Worm (Caenorhabditis elegans) whole organism, midembryonic: ENCODE data around the gene T28D6.5.

Experiments used
- T22C8.4 ChIP-seq: fragments of 200-800 bp; sonication (Bioruptor generic); IDR thresholded peaks from 2 replicates; pipeline ENCODE4 v1.3.6; 2022; ENCODE audit warnings: missing genetic modification characterization, missing compliant biosample characterization
- cog-1 ChIP-seq: sonication (generic microtip); optimal IDR thresholded peaks from 2 replicates; lab custom pipeline; 2016; ENCODE audit warnings: missing genetic modification characterization, missing compliant biosample characterization
- flt-1 ChIP-seq: fragments of 200-800 bp; sonication (Bioruptor generic); IDR thresholded peaks from 2 replicates; pipeline ENCODE4 v1.3.6; 2022; ENCODE audit warnings: missing genetic modification characterization, missing compliant biosample characterization
- klf-2 ChIP-seq: fragments of 200-800 bp; sonication (Bioruptor generic); conservative IDR thresholded peaks from 2 replicates; pipeline ENCODE4 v1.3.6; 2022; ENCODE audit warnings: missing genetic modification reagents, missing genetic modification characterization, missing compliant biosample characterization
- med-1 ChIP-seq: sonication (generic microtip); optimal IDR thresholded peaks from 2 replicates; lab custom pipeline; 2017; ENCODE audit warnings: missing genetic modification characterization, mild to moderate bottlenecking, missing compliant biosample characterization, antibody characterized with exemption, missing genetic modification reagents; ENCODE audit not compliant: insufficient read depth
- ref-1 ChIP-seq: fragments of 200-800 bp; sonication (Bioruptor generic); conservative IDR thresholded peaks from 2 replicates; pipeline ENCODE4 v1.3.6; 2022; ENCODE audit warnings: missing genetic modification reagents, missing genetic modification characterization, missing compliant biosample characterization
- tab-1 ChIP-seq: fragments of 200-800 bp; sonication (Bioruptor generic); IDR thresholded peaks from 2 replicates; pipeline ENCODE4 v1.3.6; 2022; ENCODE audit warnings: missing genetic modification characterization, missing compliant biosample characterization
- ztf-23 ChIP-seq: fragments of 200-800 bp; sonication (Bioruptor generic); IDR thresholded peaks from 2 replicates; pipeline ENCODE4 v1.3.6; 2022; ENCODE audit warnings: missing genetic modification reagents, missing genetic modification characterization, missing compliant biosample characterization
- ztf-29 ChIP-seq: fragments of 200-800 bp; sonication (Bioruptor generic); IDR thresholded peaks from 2 replicates; pipeline ENCODE4 v1.3.6; 2022; ENCODE audit warnings: missing genetic modification reagents, missing genetic modification characterization, missing compliant biosample characterization

T28D6.5 gene

DNA sequence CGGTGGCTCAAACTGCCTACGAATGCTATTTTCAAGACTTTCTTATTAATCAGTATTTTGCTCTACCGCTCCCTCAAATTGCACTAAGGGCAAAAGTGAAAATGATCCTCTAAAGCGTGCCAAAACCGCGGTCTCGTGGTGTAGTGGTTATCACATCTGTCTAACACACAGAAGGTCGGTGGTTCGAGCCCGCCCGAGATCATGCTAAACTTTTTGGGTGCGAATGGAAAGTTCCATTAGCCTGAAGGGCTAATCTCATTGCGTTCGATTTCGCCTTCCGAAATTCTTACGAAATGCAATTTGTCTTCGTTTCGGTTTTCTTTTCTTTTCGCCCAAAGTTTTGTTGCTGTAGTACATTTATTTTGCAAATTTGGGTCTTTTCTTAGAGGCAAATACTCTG lies 20.0 kb downstream of the T28D6.5 start:
- TF ChIP-seq ztf-29 (GFP tag; lab: Robert Waterston, UW), result no peak
- TF ChIP-seq ztf-23 (GFP tag; lab: Robert Waterston, UW), result peak; percentile 58; the same call in 1 of the 2 replicates
- TF ChIP-seq klf-2, result 0 out of 2 replicates have a peak, but pooled peaks have one; percentile 16
- peak; percentile 51; the same call in 1 of the 2 replicates for TF ChIP-seq tab-1 (GFP tag; lab: Robert Waterston, UW)

- TF ChIP-seq med-1 (GFP tag; lab: Kevin White, UChicago), result no peak
- TF ChIP-seq flt-1 (GFP tag; lab: Robert Waterston, UW), result no peak
- TF ChIP-seq ref-1 (GFP tag; lab: Robert Waterston, UW), result no peak
- TF ChIP-seq klf-2, result no peak
- TF ChIP-seq cog-1 (tag; lab: Kevin White, UChicago), result no peak
- no peak for TF ChIP-seq ztf-23 (GFP tag; lab: Robert Waterston, UW)
- no peak for TF ChIP-seq tab-1 (GFP tag; lab: Robert Waterston, UW)
- no peak for TF ChIP-seq ztf-29 (GFP tag; lab: Robert Waterston, UW)
- TF ChIP-seq T22C8.4 (GFP tag; lab: Robert Waterston, UW), result no peak
These were observed 22.4 kb downstream of the T28D6.5 start for ce11 chrIII:11355758-11356323.

ce11 chrIII:11357418-11357817 lies 23.9 kb downstream of the T28D6.5 start:
- TF ChIP-seq flt-1 (GFP tag; lab: Robert Waterston, UW) (no peak), klf-2 (no peak), ztf-23 (GFP tag; lab: Robert Waterston, UW) (no peak), cog-1 (tag; lab: Kevin White, UChicago) (no peak), tab-1 (GFP tag; lab: Robert Waterston, UW) (no peak), ref-1 (GFP tag; lab: Robert Waterston, UW) (no peak), med-1 (GFP tag; lab: Kevin White, UChicago) (no peak), T22C8.4 (GFP tag; lab: Robert Waterston, UW) (no peak), ztf-29 (GFP tag; lab: Robert Waterston, UW) (no peak)

ce11 chrIII:11358273-11358672 lies 24.8 kb downstream of the T28D6.5 start:
- no peak for TF ChIP-seq tab-1 (GFP tag; lab: Robert Waterston, UW)
- TF ChIP-seq T22C8.4 (GFP tag; lab: Robert Waterston, UW), result no peak
- TF ChIP-seq klf-2, result no peak
- TF ChIP-seq med-1 (GFP tag; lab: Kevin White, UChicago), result no peak
- no peak for TF ChIP-seq ztf-29 (GFP tag; lab: Robert Waterston, UW)
- TF ChIP-seq ztf-23 (GFP tag; lab: Robert Waterston, UW), result no peak
- no peak for TF ChIP-seq cog-1 (tag; lab: Kevin White, UChicago)
- TF ChIP-seq flt-1 (GFP tag; lab: Robert Waterston, UW), result no peak
- no peak for TF ChIP-seq ref-1 (GFP tag; lab: Robert Waterston, UW)

DNA sequence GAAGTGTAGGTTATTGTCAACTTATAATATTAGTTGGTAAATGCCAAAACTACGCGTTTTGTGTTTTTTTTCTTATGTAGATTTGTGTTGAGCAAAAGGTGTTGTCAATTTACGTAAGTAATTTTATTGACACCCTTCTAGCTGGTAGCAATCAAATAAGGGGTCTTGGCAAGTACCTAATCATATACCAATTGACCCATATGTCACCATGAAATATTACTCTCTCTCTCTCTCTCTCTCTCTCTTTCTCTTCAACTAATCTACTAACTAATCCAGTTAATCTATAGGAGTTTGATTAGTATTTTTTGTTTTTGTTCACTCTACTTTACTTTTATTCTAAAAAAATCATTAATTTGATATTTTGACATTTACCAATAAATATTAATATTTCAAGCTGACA lies 25.9 kb downstream of the T28D6.5 start:
- TF ChIP-seq T22C8.4 (GFP tag; lab: Robert Waterston, UW) (no peak), klf-2 (no peak), med-1 (GFP tag; lab: Kevin White, UChicago) (no peak), ztf-29 (GFP tag; lab: Robert Waterston, UW) (no peak), tab-1 (GFP tag; lab: Robert Waterston, UW) (no peak), cog-1 (tag; lab: Kevin White, UChicago) (no peak), ztf-23 (GFP tag; lab: Robert Waterston, UW) (no peak), ref-1 (GFP tag; lab: Robert Waterston, UW) (no peak), flt-1 (GFP tag; lab: Robert Waterston, UW) (no peak)

- TF ChIP-seq ztf-23 (GFP tag; lab: Robert Waterston, UW) (no peak), ref-1 (GFP tag; lab: Robert Waterston, UW) (no peak), tab-1 (GFP tag; lab: Robert Waterston, UW) (no peak), klf-2 (no peak), ztf-29 (GFP tag; lab: Robert Waterston, UW) (no peak), med-1 (GFP tag; lab: Kevin White, UChicago) (no peak), T22C8.4 (GFP tag; lab: Robert Waterston, UW) (no peak), flt-1 (GFP tag; lab: Robert Waterston, UW) (no peak), cog-1 (tag; lab: Kevin White, UChicago) (no peak)
These were observed 26.7 kb downstream of the T28D6.5 start, which contains the start of gene T28D6.4 for ce11 chrIII:11360156-11360555. Gene T28D6.4 (plus strand): TSS chrIII:11360456.

- TF ChIP-seq tab-1 (GFP tag; lab: Robert Waterston, UW), result no peak
- TF ChIP-seq flt-1 (GFP tag; lab: Robert Waterston, UW), result no peak
- TF ChIP-seq T22C8.4 (GFP tag; lab: Robert Waterston, UW), result no peak
- no peak for TF ChIP-seq ref-1 (GFP tag; lab: Robert Waterston, UW)
- no peak for TF ChIP-seq klf-2
- no peak for TF ChIP-seq ztf-23 (GFP tag; lab: Robert Waterston, UW)
- TF ChIP-seq med-1 (GFP tag; lab: Kevin White, UChicago), result no peak
- TF ChIP-seq cog-1 (tag; lab: Kevin White, UChicago), result no peak
These were observed 27.9 kb downstream of the T28D6.5 start for ce11 chrIII:11361394-11361793.

DNA sequence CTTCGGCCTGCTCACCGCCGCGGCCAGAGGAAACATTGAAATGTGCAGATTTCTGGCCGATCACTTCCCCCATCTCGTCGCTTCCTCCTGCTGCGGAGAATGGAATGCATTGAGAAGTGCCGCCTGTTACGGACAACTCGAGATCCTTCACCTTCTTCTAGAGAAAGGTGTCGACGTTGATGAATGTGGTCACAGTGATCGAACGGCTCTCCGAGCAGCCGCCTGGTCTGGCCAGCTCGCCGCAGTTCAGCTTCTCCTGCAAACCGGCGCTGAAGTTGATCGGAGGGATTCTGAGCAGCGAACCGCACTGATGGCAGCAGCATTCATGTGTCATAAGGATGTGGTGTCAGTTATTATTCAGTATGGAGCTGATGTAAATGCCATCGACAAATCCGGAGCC lies 29.4 kb downstream of the T28D6.5 start:
- TF ChIP-seq ztf-29 (GFP tag; lab: Robert Waterston, UW), result no peak
- no peak for TF ChIP-seq tab-1 (GFP tag; lab: Robert Waterston, UW)
- no peak for TF ChIP-seq cog-1 (tag; lab: Kevin White, UChicago)
- no peak for TF ChIP-seq ztf-23 (GFP tag; lab: Robert Waterston, UW)
- no peak for TF ChIP-seq flt-1 (GFP tag; lab: Robert Waterston, UW)
- TF ChIP-seq ref-1 (GFP tag; lab: Robert Waterston, UW), result no peak
- TF ChIP-seq T22C8.4 (GFP tag; lab: Robert Waterston, UW), result no peak

- no peak for TF ChIP-seq med-1 (GFP tag; lab: Kevin White, UChicago)
These were observed 33.0 kb downstream of the T28D6.5 start, which contains the start of gene T28D6.3 for ce11 chrIII:11366467-11366866. Gene T28D6.3 (plus strand): TSS chrIII:11366767.
